Worm (Caenorhabditis elegans): ENCODE results near the gene T22D1.18.
A peak's percentile ranks its signal among the peaks of the same experiment; 100 is the strongest.

ce11 chrIV:6941101-6941500 lies 21.1 kb upstream of the T22D1.18 start:
- TF ChIP-seq snpc-4 (tag; optimal IDR thresholded peaks at IDR 0.05) (no peak), ceh-9 (tag; optimal IDR thresholded peaks at IDR 0.05) (no peak), unc-62 (GFP tag; optimal IDR thresholded peaks at IDR 0.05) (no peak), eor-1 (tag; optimal IDR thresholded peaks at IDR 0.05) (no peak), zag-1 (tag; optimal IDR thresholded peaks at IDR 0.05) (no peak), lsy-12 (tag; optimal IDR thresholded peaks at IDR 0.05) (no peak), nhr-237 (tag; optimal IDR thresholded peaks at IDR 0.05) (no peak), elt-3 (tag; optimal IDR thresholded peaks at IDR 0.05) (no peak), nhr-11 (tag; optimal IDR thresholded peaks at IDR 0.05) (no peak), nhr-12 (tag; optimal IDR thresholded peaks at IDR 0.05) (no peak), aly-2 (tag; optimal IDR thresholded peaks at IDR 0.05) (no peak), ceh-16 (tag; optimal IDR thresholded peaks at IDR 0.05) (no peak), fkh-10 (GFP tag; optimal IDR thresholded peaks at IDR 0.05) (peak; percentile 62), mdl-1 (tag; optimal IDR thresholded peaks at IDR 0.05) (no peak)
